Worm (Caenorhabditis elegans): ENCODE results near the gene dct-16.

dct-16 gene

ce11 chrV:20498980-20499379, at the start of gene dct-16:
Gene dct-16 (minus strand): TSS chrV:20499057.
- TF ChIP-seq ets-4 (tag; optimal IDR thresholded peaks at IDR 0.05): no peak
- no peak for TF ChIP-seq fkh-10 (GFP tag; optimal IDR thresholded peaks at IDR 0.05)
- TF ChIP-seq ceh-6 (GFP tag; optimal IDR thresholded peaks at IDR 0.05): no peak
- TF ChIP-seq npax-4 (tag; optimal IDR thresholded peaks at IDR 0.05): no peak
- no peak for TF ChIP-seq odd-2 (tag; optimal IDR thresholded peaks at IDR 0.05)
- no peak for TF ChIP-seq ceh-48 (tag; optimal IDR thresholded peaks at IDR 0.05)
- TF ChIP-seq dve-1 (tag; optimal IDR thresholded peaks at IDR 0.05): no peak
- no peak for TF ChIP-seq sox-2 (GFP tag; IDR thresholded peaks at IDR 0.05)
- no peak for TF ChIP-seq sdc-2 (tag; optimal IDR thresholded peaks at IDR 0.05)
- no peak for TF ChIP-seq hlh-30 (tag; optimal IDR thresholded peaks at IDR 0.05; ENCODE audit: insufficient read depth)
- TF ChIP-seq ceh-9 (tag; optimal IDR thresholded peaks at IDR 0.05): no peak
- TF ChIP-seq ama-1 (optimal IDR thresholded peaks at IDR 0.05): no peak
- no peak for TF ChIP-seq pqm-1 (tag; optimal IDR thresholded peaks at IDR 0.05)
- TF ChIP-seq C38D4.7 (GFP tag; optimal IDR thresholded peaks at IDR 0.05): no peak
- no peak for TF ChIP-seq unc-42 (tag; optimal IDR thresholded peaks at IDR 0.05)
- TF ChIP-seq tbx-2 (tag; optimal IDR thresholded peaks at IDR 0.05): no peak
- no peak for TF ChIP-seq hlh-13 (GFP tag; optimal IDR thresholded peaks at IDR 0.05)
- no peak for TF ChIP-seq pha-4 (tag; optimal IDR thresholded peaks at IDR 0.05)
- TF ChIP-seq madf-2 (tag; optimal IDR thresholded peaks at IDR 0.05): no peak
- no peak for TF ChIP-seq unc-86 (tag; optimal IDR thresholded peaks at IDR 0.05)

ce11 chrV:20547048-20547447, 48.2 kb upstream of the dct-16 start, which contains the start of gene Y38H6C.18:
Gene Y38H6C.18 (minus strand): TSS chrV:20547148.
- TF ChIP-seq pha-4 (tag; optimal IDR thresholded peaks at IDR 0.05) (no peak), unc-86 (tag; optimal IDR thresholded peaks at IDR 0.05) (no peak), eyg-1 (tag; optimal IDR thresholded peaks at IDR 0.05) (no peak), unc-55 (GFP tag; optimal IDR thresholded peaks at IDR 0.05) (no peak), C08G9.2 (tag; optimal IDR thresholded peaks at IDR 0.05) (no peak), pros-1 (tag; optimal IDR thresholded peaks at IDR 0.05) (no peak), ceh-18 (tag; optimal IDR thresholded peaks at IDR 0.05) (no peak), pha-2 (tag; optimal IDR thresholded peaks at IDR 0.05) (no peak), elt-2 (tag; optimal IDR thresholded peaks at IDR 0.05) (no peak), ets-4 (tag; optimal IDR thresholded peaks at IDR 0.05) (no peak), unc-42 (tag; optimal IDR thresholded peaks at IDR 0.05) (no peak), sdc-2 (tag; optimal IDR thresholded peaks at IDR 0.05) (no peak), ceh-6 (GFP tag; optimal IDR thresholded peaks at IDR 0.05) (no peak), ceh-19 (GFP tag; optimal IDR thresholded peaks at IDR 0.05) (no peak), ceh-48 (tag; optimal IDR thresholded peaks at IDR 0.05) (no peak), odd-2 (tag; optimal IDR thresholded peaks at IDR 0.05) (no peak), che-1 (tag; optimal IDR thresholded peaks at IDR 0.05) (no peak)

- no peak for TF ChIP-seq hlh-15 (tag; optimal IDR thresholded peaks at IDR 0.05)
- no peak for TF ChIP-seq hlh-8 (tag; optimal IDR thresholded peaks at IDR 0.05)
- no peak for TF ChIP-seq ceh-6 (GFP tag; optimal IDR thresholded peaks at IDR 0.05)
- TF ChIP-seq pha-2 (tag; optimal IDR thresholded peaks at IDR 0.05): no peak
- TF ChIP-seq hlh-6 (tag; optimal IDR thresholded peaks at IDR 0.05): no peak
- no peak for TF ChIP-seq elt-2 (tag; optimal IDR thresholded peaks at IDR 0.05)
- TF ChIP-seq npax-4 (tag; optimal IDR thresholded peaks at IDR 0.05): no peak
- no peak for TF ChIP-seq madf-2 (tag; optimal IDR thresholded peaks at IDR 0.05)
- TF ChIP-seq ceh-34 (tag; optimal IDR thresholded peaks at IDR 0.05): no peak
- TF ChIP-seq ztf-16 (tag; optimal IDR thresholded peaks at IDR 0.05): no peak
- no peak for TF ChIP-seq ceh-18 (tag; optimal IDR thresholded peaks at IDR 0.05)
- TF ChIP-seq hlh-13 (GFP tag; optimal IDR thresholded peaks at IDR 0.05): no peak
- no peak for TF ChIP-seq ceh-2 (tag; optimal IDR thresholded peaks at IDR 0.05)
- TF ChIP-seq fax-1 (tag; optimal IDR thresholded peaks at IDR 0.05): no peak
- TF ChIP-seq Y22D7AL.16 (tag; optimal IDR thresholded peaks at IDR 0.05): no peak
- no peak for TF ChIP-seq fkh-6 (tag; optimal IDR thresholded peaks at IDR 0.05)
- TF ChIP-seq sox-2 (GFP tag; IDR thresholded peaks at IDR 0.05): no peak
These were observed 46.9 kb upstream of the dct-16 start for ce11 chrV:20545742-20546141.

Measured in whole organism, late embryonic.